Worm (Caenorhabditis elegans) whole organism, early embryonic: Measurements from ENCODE around the gene rabx-5.

Experiments used
- B0310.2 ChIP-seq: sonication (generic microtip); optimal IDR thresholded peaks from 2 replicates; lab custom pipeline; 2016; ENCODE audit warnings: mild to moderate bottlenecking, missing genetic modification characterization, missing compliant biosample characterization
- F13C5.2 ChIP-seq: sonication (generic microtip); optimal IDR thresholded peaks from 2 replicates; lab custom pipeline; 2017; ENCODE audit warnings: mild to moderate bottlenecking, missing genetic modification characterization, inconsistent platforms, missing compliant biosample characterization
- ama-1 ChIP-seq: fragments of 150-350 bp; optimal IDR thresholded peaks from 2 replicates; lab custom pipeline; 2014
- flt-1 ChIP-seq: fragments of 200-800 bp; sonication (Bioruptor generic); IDR thresholded peaks from 2 replicates; pipeline ENCODE4 v1.3.6; 2022; ENCODE audit warnings: missing genetic modification characterization, missing compliant biosample characterization
- hmbx-1 ChIP-seq: sonication (generic microtip); optimal IDR thresholded peaks from 2 replicates; lab custom pipeline; 2016; ENCODE audit warnings: mild to moderate bottlenecking, missing genetic modification characterization, missing compliant biosample characterization
- pes-1 ChIP-seq: fragments of 200-800 bp; sonication (Bioruptor generic); IDR thresholded peaks from 2 replicates; pipeline ENCODE4 v1.3.6; 2022; ENCODE audit warnings: missing genetic modification reagents, missing genetic modification characterization, missing compliant biosample characterization
- scrt-1 ChIP-seq: fragments of 200-800 bp; sonication (Bioruptor generic); IDR thresholded peaks from 2 replicates; pipeline ENCODE4 v1.3.6; 2022; ENCODE audit warnings: missing genetic modification characterization, missing compliant biosample characterization
- sea-1 ChIP-seq: fragments of 200-800 bp; sonication (Bioruptor generic); conservative IDR thresholded peaks from 2 replicates; pipeline ENCODE4 v1.3.6; 2022; ENCODE audit warnings: missing genetic modification characterization, missing compliant biosample characterization
- tbx-37 ChIP-seq: fragments of 200-800 bp; sonication (Bioruptor generic); conservative IDR thresholded peaks from 2 replicates; pipeline ENCODE4 v1.3.6; 2022; ENCODE audit warnings: missing genetic modification reagents, missing genetic modification characterization, missing compliant biosample characterization
- tra-4 ChIP-seq: sonication (generic microtip); optimal IDR thresholded peaks from 2 replicates; lab custom pipeline; 2017; ENCODE audit warnings: missing genetic modification characterization, missing compliant biosample characterization

DNA sequence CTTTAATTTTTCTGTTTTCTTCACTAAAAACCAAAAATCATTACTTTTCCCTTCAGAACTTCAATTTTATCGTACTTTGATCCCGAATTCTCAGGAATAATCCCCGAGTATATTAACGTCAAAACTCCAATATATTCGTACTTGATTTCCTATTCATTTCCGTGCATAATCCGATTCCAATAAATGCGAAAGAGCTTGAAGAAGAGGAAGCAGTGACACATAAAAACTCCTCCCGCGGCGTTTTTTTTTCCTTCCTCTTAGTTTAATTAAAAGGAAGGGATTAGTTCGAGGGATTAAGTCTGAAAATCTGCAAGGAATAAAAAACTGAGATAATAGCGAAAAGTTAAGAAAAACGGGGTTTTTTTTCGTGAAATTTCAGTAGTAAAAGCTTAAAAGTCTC, 4.3 kb upstream of the rabx-5 start:
- TF ChIP-seq sea-1 (GFP tag; lab: Robert Waterston, UW) = no peak
- TF ChIP-seq hmbx-1 (tag; lab: Kevin White, UChicago) = no peak
- no peak for TF ChIP-seq ama-1
- TF ChIP-seq tbx-37 = no peak
- no peak for TF ChIP-seq F13C5.2
- TF ChIP-seq scrt-1 (GFP tag; lab: Robert Waterston, UW) = no peak
- no peak for TF ChIP-seq flt-1 (GFP tag; lab: Robert Waterston, UW)
- TF ChIP-seq pes-1 (GFP tag; lab: Robert Waterston, UW) = no peak
- TF ChIP-seq tra-4 (tag; lab: Kevin White, UChicago) = no peak
- no peak for TF ChIP-seq B0310.2 (tag; lab: Kevin White, UChicago)
